Fruit fly (Drosophila melanogaster) whole organism, prepupa: ENCODE results near the gene CG32298.

Source experiments
- Blimp-1 ChIP-seq: fragments of 200-800 bp; sonication (Bioruptor generic); optimal IDR thresholded peaks from 3 replicates; lab custom pipeline; 2017; ENCODE audit warnings: missing biosample characterization, missing genetic modification characterization, mild to moderate bottlenecking, moderate library complexity, missing genetic modification reagents
- CG16779 ChIP-seq: fragments of 200-800 bp; sonication (Bioruptor generic); optimal IDR thresholded peaks from 3 replicates; lab custom pipeline; 2017; ENCODE audit warnings: missing biosample characterization, mild to moderate bottlenecking, missing genetic modification characterization
- CG8319 ChIP-seq: fragments of 200-800 bp; sonication (Bioruptor generic); optimal IDR thresholded peaks from 3 replicates; lab custom pipeline; 2016; ENCODE audit warnings: missing biosample characterization, missing genetic modification characterization
- Eip78C ChIP-seq: fragments of 200-800 bp; sonication (Bioruptor generic); peaks from one replicate; lab custom pipeline; 2016; ENCODE audit warnings: missing biosample characterization, missing genetic modification characterization
- Hr4 ChIP-seq: fragments of 200-800 bp; sonication (Bioruptor generic); optimal IDR thresholded peaks from 3 replicates; lab custom pipeline; 2016; ENCODE audit warnings: missing biosample characterization, missing genetic modification characterization
- achi ChIP-seq: fragments of 200-800 bp; sonication (Bioruptor generic); optimal IDR thresholded peaks from 3 replicates; lab custom pipeline; 2016; ENCODE audit warnings: missing biosample characterization, missing genetic modification characterization
- net ChIP-seq: fragments of 200-800 bp; sonication (Bioruptor generic); optimal IDR thresholded peaks from 3 replicates; lab custom pipeline; 2016; ENCODE audit warnings: missing biosample characterization, missing genetic modification characterization
- spab ChIP-seq: fragments of 200-800 bp; sonication (Bioruptor generic); optimal IDR thresholded peaks from 2 replicates; lab custom pipeline; 2017; ENCODE audit warnings: missing biosample characterization, mild to moderate bottlenecking, missing genetic modification characterization, missing genetic modification reagents
- topi ChIP-seq: fragments of 200-800 bp; sonication (Bioruptor generic); optimal IDR thresholded peaks from 3 replicates; lab custom pipeline; 2016; ENCODE audit warnings: missing biosample characterization, missing genetic modification characterization

DNA sequence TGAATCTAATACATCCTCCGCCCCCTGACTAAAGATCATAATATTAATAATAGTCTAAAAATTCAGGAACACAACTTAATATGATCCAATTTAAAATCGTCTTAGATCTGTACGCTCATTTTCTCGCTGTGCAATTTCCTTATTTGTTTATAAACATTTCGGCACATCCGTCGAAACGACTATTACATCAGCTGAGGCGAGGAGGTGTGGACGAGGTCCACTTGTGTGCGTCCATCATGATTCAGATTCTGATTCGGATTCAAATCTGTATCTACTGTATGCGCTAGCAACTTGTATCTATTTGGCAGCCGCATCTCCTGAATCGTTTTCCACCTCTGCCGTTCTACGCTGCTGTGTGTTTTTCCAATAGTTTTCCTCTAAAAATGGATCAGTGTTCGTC, 11.3 kb downstream of the CG32298 start:
- TF ChIP-seq topi (GFP tag; lab: Kevin White, UChicago) (no peak), spab (GFP tag; lab: Kevin White, UChicago) (no peak), Eip78C (GFP tag; lab: Kevin White, UChicago) (no peak), CG8319 (GFP tag; lab: Kevin White, UChicago) (no peak), achi (GFP tag; lab: Kevin White, UChicago) (no peak), CG16779 (tag; lab: Kevin White, UChicago) (no peak), Hr4 (GFP tag; lab: Kevin White, UChicago) (no peak), Blimp-1 (GFP tag; lab: Kevin White, UChicago) (no peak), net (no peak)
